Worm (Caenorhabditis elegans): ENCODE data around the gene zig-10.

DNA sequence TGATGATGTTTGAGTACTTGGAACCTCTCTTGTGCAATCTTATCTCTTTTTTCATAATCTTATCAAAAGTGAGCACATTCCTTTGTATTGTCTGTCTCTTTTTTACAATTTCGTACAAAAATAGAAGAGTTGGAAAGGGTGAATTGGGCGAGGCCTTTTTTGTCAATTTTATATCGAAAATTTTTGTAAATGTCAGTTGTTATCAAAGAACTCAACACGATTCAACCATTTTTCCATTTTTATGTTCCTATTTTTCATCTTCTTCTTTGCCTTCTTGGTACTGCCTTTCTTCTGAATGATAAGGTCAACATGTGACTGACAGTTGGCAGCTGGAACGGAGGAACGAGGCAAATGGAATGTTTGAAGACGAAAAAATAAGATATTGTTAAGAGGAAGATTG, 15.3 kb downstream of the zig-10 start:
- no peak for TF ChIP-seq snpc-4 (tag; optimal IDR thresholded peaks at IDR 0.05)
- no peak for TF ChIP-seq ama-1 (optimal IDR thresholded peaks at IDR 0.05)
- TF ChIP-seq nhr-77 (tag; optimal IDR thresholded peaks at IDR 0.05) = no peak
- TF ChIP-seq egl-27 (tag; optimal IDR thresholded peaks at IDR 0.05) = no peak
- TF ChIP-seq lin-39 (tag; optimal IDR thresholded peaks at IDR 0.05) = no peak
